Fruit fly (Drosophila melanogaster) whole organism, adult: ENCODE data around the gene Ada1-2.

ENCODE experiments used
- CG11617 ChIP-seq: fragments of 200-800 bp; sonication (Bioruptor generic); optimal IDR thresholded peaks from 2 replicates; lab custom pipeline; 2017; ENCODE audit warnings: mild to moderate bottlenecking, missing biosample characterization, missing genetic modification reagents, missing genetic modification characterization
- CG14711 ChIP-seq: fragments of 200-800 bp; sonication (Bioruptor generic); optimal IDR thresholded peaks from 2 replicates; lab custom pipeline; 2018; ENCODE audit warnings: missing biosample characterization, mild to moderate bottlenecking, missing genetic modification characterization, moderate library complexity
- CG33017 ChIP-seq: fragments of 200-800 bp; sonication (Bioruptor generic); optimal IDR thresholded peaks from 2 replicates; lab custom pipeline; 2018; ENCODE audit warnings: missing biosample characterization, mild to moderate bottlenecking, missing genetic modification characterization, moderate library complexity
- CG5204 ChIP-seq: fragments of 200-800 bp; sonication (Bioruptor generic); optimal IDR thresholded peaks from 2 replicates; lab custom pipeline; 2016; ENCODE audit warnings: missing biosample characterization, missing genetic modification characterization
- Clk ChIP-seq: fragments of 200-800 bp; sonication (Bioruptor generic); optimal IDR thresholded peaks from 2 replicates; lab custom pipeline; 2017; ENCODE audit warnings: missing biosample characterization, missing genetic modification characterization
- cic ChIP-seq: fragments of 200-800 bp; sonication (Bioruptor generic); optimal IDR thresholded peaks from 2 replicates; lab custom pipeline; 2017; ENCODE audit warnings: missing biosample characterization, mild to moderate bottlenecking, missing genetic modification characterization, moderate library complexity

dm6 chr2L:12013243-12013642, 20.5 kb downstream of the Ada1-2 start:
- TF ChIP-seq CG33017 (no peak), cic (GFP tag; lab: Kevin White, UChicago) (no peak), CG14711 (tag; lab: Kevin White, UChicago) (no peak), Clk (GFP tag; lab: Kevin White, UChicago) (no peak), CG5204 (GFP tag; lab: Kevin White, UChicago) (no peak), CG11617 (GFP tag; lab: Kevin White, UChicago) (no peak)
